Fruit fly (Drosophila melanogaster) whole organism, adult: ENCODE results near the gene sl.

Experiments
- CG12768 ChIP-seq: fragments of 200-800 bp; sonication (Bioruptor generic); optimal IDR thresholded peaks from 2 replicates; lab custom pipeline; 2017; ENCODE audit warnings: missing biosample characterization, missing genetic modification characterization, mild to moderate bottlenecking, moderate library complexity, missing genetic modification reagents
- CG14711 ChIP-seq: fragments of 200-800 bp; sonication (Bioruptor generic); optimal IDR thresholded peaks from 2 replicates; lab custom pipeline; 2018; ENCODE audit warnings: missing biosample characterization, mild to moderate bottlenecking, missing genetic modification characterization, moderate library complexity
- CG1620 ChIP-seq: fragments of 200-800 bp; sonication (Bioruptor generic); optimal IDR thresholded peaks from 2 replicates; lab custom pipeline; 2016; ENCODE audit warnings: missing biosample characterization, missing genetic modification characterization
- CG33017 ChIP-seq: fragments of 200-800 bp; sonication (Bioruptor generic); optimal IDR thresholded peaks from 2 replicates; lab custom pipeline; 2018; ENCODE audit warnings: missing biosample characterization, mild to moderate bottlenecking, missing genetic modification characterization, moderate library complexity
- CG7101 ChIP-seq: fragments of 200-800 bp; sonication (Bioruptor generic); optimal IDR thresholded peaks from 2 replicates; lab custom pipeline; 2018; ENCODE audit warnings: missing biosample characterization, mild to moderate bottlenecking, missing genetic modification characterization, moderate library complexity
- Clk ChIP-seq: fragments of 200-800 bp; sonication (Bioruptor generic); optimal IDR thresholded peaks from 2 replicates; lab custom pipeline; 2017; ENCODE audit warnings: missing biosample characterization, missing genetic modification characterization
- Crg-1 ChIP-seq: fragments of 200-800 bp; sonication (Bioruptor generic); optimal IDR thresholded peaks from 2 replicates; lab custom pipeline; 2016; ENCODE audit warnings: missing biosample characterization, missing genetic modification characterization
- Hr96 ChIP-seq: fragments of 200-800 bp; sonication (Bioruptor generic); optimal IDR thresholded peaks from 2 replicates; lab custom pipeline; 2016; ENCODE audit warnings: missing biosample characterization, missing genetic modification characterization
- cic ChIP-seq: fragments of 200-800 bp; sonication (Bioruptor generic); optimal IDR thresholded peaks from 2 replicates; lab custom pipeline; 2017; ENCODE audit warnings: missing biosample characterization, mild to moderate bottlenecking, missing genetic modification characterization, moderate library complexity
- kay ChIP-seq: fragments of 200-800 bp; sonication (Bioruptor generic); peaks from one replicate; lab custom pipeline; 2016; ENCODE audit warnings: missing biosample characterization, missing genetic modification characterization, borderline replicate concordance
- ovo ChIP-seq: fragments of 200-800 bp; sonication (Bioruptor generic); optimal IDR thresholded peaks from 2 replicates; lab custom pipeline; 2016; ENCODE audit warnings: missing biosample characterization, missing genetic modification characterization
- tj ChIP-seq: fragments of 200-800 bp; sonication (Bioruptor generic); optimal IDR thresholded peaks from 3 replicates; lab custom pipeline; 2017; ENCODE audit warnings: missing biosample characterization, mild to moderate bottlenecking, missing genetic modification characterization, moderate library complexity

- TF ChIP-seq ovo (GFP tag; lab: Kevin White, UChicago), result peak; percentile 95
- peak; percentile 95 for TF ChIP-seq CG12768
- TF ChIP-seq Clk (GFP tag; lab: Kevin White, UChicago), result peak; percentile 84
- peak; percentile 98 for TF ChIP-seq CG7101 (tag; lab: Kevin White, UChicago)
- TF ChIP-seq Crg-1 (GFP tag; lab: Kevin White, UChicago), result peak; percentile 92
- TF ChIP-seq Hr96 (GFP tag; lab: Kevin White, UChicago), result no peak
- peak; percentile 94 for TF ChIP-seq CG14711 (tag; lab: Kevin White, UChicago)
- TF ChIP-seq CG1620 (GFP tag; lab: Kevin White, UChicago), result peak; percentile 82
- TF ChIP-seq tj (GFP tag; lab: Kevin White, UChicago), result peak; percentile 85
- TF ChIP-seq CG33017 (tag; lab: Kevin White, UChicago), result peak; percentile 95
- peak; percentile 83 for TF ChIP-seq cic (GFP tag; lab: Kevin White, UChicago)
- TF ChIP-seq kay, result peak; percentile 80
These were observed 17.4 kb upstream of the sl start for dm6 chrX:16332615-16333288.
